Worm (Caenorhabditis elegans) whole organism, L2 larva: ENCODE results near the gene Y51A2B.16.

Experiments
- F13H6.1 ChIP-seq: sonication (generic microtip); optimal IDR thresholded peaks from 2 replicates; lab custom pipeline; 2016; ENCODE audit warnings: missing genetic modification characterization, missing compliant biosample characterization
- ama-1 ChIP-seq: fragments of 150-350 bp; optimal IDR thresholded peaks from 2 replicates; lab custom pipeline; 2018; ENCODE audit warnings: inconsistent platforms
- fos-1 ChIP-seq: fragments of 150-350 bp; optimal IDR thresholded peaks from 2 replicates; lab custom pipeline; 2014; ENCODE audit warnings: missing biosample characterization, missing genetic modification characterization
- lin-39 ChIP-seq: fragments of 150-350 bp; optimal IDR thresholded peaks from 2 replicates; lab custom pipeline; 2014; ENCODE audit warnings: missing biosample characterization, missing genetic modification reagents, missing genetic modification characterization
- mab-5 ChIP-seq: fragments of 150-350 bp; optimal IDR thresholded peaks from 2 replicates; lab custom pipeline; 2014; ENCODE audit warnings: missing biosample characterization, missing genetic modification characterization
- mdl-1 ChIP-seq, 2 experiments: fragments of 150-350 bp in 1 of 2; sonication (generic microtip) in 1 of 2; optimal IDR thresholded peaks; 2 replicates each; lab custom pipeline; 2017; ENCODE audit warnings: missing biosample characterization in 2 of 2, missing genetic modification characterization in 2 of 2
- nhr-237 ChIP-seq: fragments of 150-350 bp; optimal IDR thresholded peaks from 2 replicates; lab custom pipeline; 2014; ENCODE audit warnings: missing biosample characterization, missing genetic modification characterization
- nhr-77 ChIP-seq: fragments of 150-350 bp; optimal IDR thresholded peaks from 2 replicates; lab custom pipeline; 2014; ENCODE audit warnings: missing biosample characterization, missing genetic modification characterization
- snpc-4 ChIP-seq: fragments of 150-350 bp; optimal IDR thresholded peaks from 2 replicates; lab custom pipeline; 2014; ENCODE audit warnings: missing biosample characterization, missing genetic modification characterization
- unc-62 ChIP-seq: fragments of 150-350 bp; optimal IDR thresholded peaks from 2 replicates; lab custom pipeline; 2014; ENCODE audit warnings: missing biosample characterization, missing genetic modification reagents, missing genetic modification characterization
- zag-1 ChIP-seq: fragments of 150-350 bp; optimal IDR thresholded peaks from 2 replicates; lab custom pipeline; 2014; ENCODE audit warnings: missing biosample characterization, missing genetic modification characterization
- ztf-11 ChIP-seq: sonication (generic microtip); optimal IDR thresholded peaks from 2 replicates; lab custom pipeline; 2017; ENCODE audit warnings: missing biosample characterization, missing genetic modification characterization

- TF ChIP-seq nhr-77 (no peak), fos-1 (tag; lab: Kevin White, UChicago) (no peak), ama-1 (lab: Kevin White, UChicago) (no peak), mab-5 (tag; lab: Kevin White, UChicago) (no peak), snpc-4 (tag; lab: Kevin White, UChicago) (no peak), F13H6.1 (tag; lab: Kevin White, UChicago) (no peak), unc-62 (GFP tag; lab: Kevin White, UChicago) (no peak), nhr-237 (tag; lab: Kevin White, UChicago) (no peak), lin-39 (tag; lab: Kevin White, UChicago) (no peak), zag-1 (tag; lab: Kevin White, UChicago) (no peak), ztf-11 (tag; lab: Kevin White, UChicago) (no peak), mdl-1 (tag; optimal IDR thresholded peaks at IDR 0.05; lab: Kevin White, UChicago) (no peak)
These were observed 8.7 kb downstream of the Y51A2B.16 start, which contains the start of the genes Y51A2B.4 and Y51A2B.5 for ce11 chrV:18389046-18389445.
